Worm (Caenorhabditis elegans) whole organism, mixed stage, embryonic: ENCODE data around the gene T12G3.4.

Experiments used
- bed-3 ChIP-seq: fragments of 200-800 bp; sonication (Bioruptor generic); optimal IDR thresholded peaks from 3 replicates; lab custom pipeline; 2018; ENCODE audit warnings: mild to moderate bottlenecking, missing genetic modification characterization, moderate library complexity, missing compliant biosample characterization
- blmp-1 ChIP-seq: fragments of 150-350 bp; optimal IDR thresholded peaks from 2 replicates; lab custom pipeline; 2014; ENCODE audit warnings: missing biosample characterization, missing genetic modification characterization
- ceh-39 ChIP-seq: fragments of 150-350 bp; optimal IDR thresholded peaks from 2 replicates; lab custom pipeline; 2014; ENCODE audit warnings: missing biosample characterization, missing genetic modification characterization
- ceh-83 ChIP-seq: fragments of 200-800 bp; sonication (Bioruptor generic); optimal IDR thresholded peaks from 2 replicates; lab custom pipeline; 2018; ENCODE audit warnings: mild to moderate bottlenecking, missing genetic modification characterization, missing compliant biosample characterization
- ces-1 ChIP-seq: fragments of 150-350 bp; optimal IDR thresholded peaks from 2 replicates; lab custom pipeline; 2014; ENCODE audit warnings: missing biosample characterization, missing genetic modification reagents, missing genetic modification characterization
- cnd-1 ChIP-seq: fragments of 200-800 bp; sonication (Bioruptor generic); optimal IDR thresholded peaks from 2 replicates; lab custom pipeline; 2018; ENCODE audit warnings: mild to moderate bottlenecking, missing genetic modification characterization, missing compliant biosample characterization
- drap-1 ChIP-seq: fragments of 200-800 bp; sonication (Bioruptor generic); optimal IDR thresholded peaks from 3 replicates; lab custom pipeline; 2018; ENCODE audit warnings: mild to moderate bottlenecking, missing genetic modification characterization, missing compliant biosample characterization
- elt-1 ChIP-seq: sonication (generic microtip); optimal IDR thresholded peaks from 2 replicates; lab custom pipeline; 2017; ENCODE audit warnings: missing genetic modification characterization, mild to moderate bottlenecking, missing compliant biosample characterization, antibody characterized with exemption, moderate library complexity, borderline replicate concordance; ENCODE audit not compliant: insufficient read depth
- elt-3 ChIP-seq: fragments of 150-350 bp; optimal IDR thresholded peaks from 2 replicates; lab custom pipeline; 2014; ENCODE audit warnings: missing biosample characterization, missing genetic modification characterization
- flh-1 ChIP-seq: fragments of 200-800 bp; sonication (Bioruptor generic); optimal IDR thresholded peaks from 2 replicates; lab custom pipeline; 2018; ENCODE audit warnings: mild to moderate bottlenecking, missing genetic modification characterization, moderate library complexity, missing compliant biosample characterization
- ham-2 ChIP-seq: fragments of 200-800 bp; sonication (Bioruptor generic); optimal IDR thresholded peaks from 2 replicates; lab custom pipeline; 2018; ENCODE audit warnings: mild to moderate bottlenecking, missing genetic modification characterization, missing compliant biosample characterization
- hlh-1 ChIP-seq: fragments of 150-350 bp; optimal IDR thresholded peaks from 2 replicates; lab custom pipeline; 2014; ENCODE audit warnings: missing biosample characterization, missing genetic modification reagents, missing genetic modification characterization
- lin-13 ChIP-seq: fragments of 150-350 bp; optimal IDR thresholded peaks from 2 replicates; lab custom pipeline; 2014; ENCODE audit warnings: missing biosample characterization, missing genetic modification characterization
- lin-32 ChIP-seq: fragments of 200-800 bp; sonication (Bioruptor generic); optimal IDR thresholded peaks from 2 replicates; lab custom pipeline; 2018; ENCODE audit warnings: mild to moderate bottlenecking, missing genetic modification characterization, missing compliant biosample characterization
- mab-5 ChIP-seq: fragments of 150-350 bp; optimal IDR thresholded peaks from 2 replicates; lab custom pipeline; 2014; ENCODE audit warnings: missing biosample characterization, missing genetic modification characterization
- mls-2 ChIP-seq: sonication (generic microtip); optimal IDR thresholded peaks from 2 replicates; lab custom pipeline; 2016; ENCODE audit warnings: mild to moderate bottlenecking, missing genetic modification characterization, moderate library complexity, missing compliant biosample characterization
- nhr-12 ChIP-seq: fragments of 150-350 bp; optimal IDR thresholded peaks from 2 replicates; lab custom pipeline; 2014; ENCODE audit warnings: missing biosample characterization, missing genetic modification characterization
- nhr-237 ChIP-seq: fragments of 150-350 bp; optimal IDR thresholded peaks from 2 replicates; lab custom pipeline; 2014; ENCODE audit warnings: missing biosample characterization, missing genetic modification characterization
- nhr-28 ChIP-seq: fragments of 150-350 bp; optimal IDR thresholded peaks from 2 replicates; lab custom pipeline; 2014; ENCODE audit warnings: missing biosample characterization, missing genetic modification characterization
- nhr-76 ChIP-seq: sonication (generic microtip); optimal IDR thresholded peaks from 2 replicates; lab custom pipeline; 2017; ENCODE audit warnings: missing biosample characterization, missing genetic modification characterization
- sem-2 ChIP-seq: fragments of 200-800 bp; sonication (Bioruptor generic); optimal IDR thresholded peaks from 2 replicates; lab custom pipeline; 2018; ENCODE audit warnings: mild to moderate bottlenecking, missing genetic modification characterization, missing compliant biosample characterization
- sptf-1 ChIP-seq: sonication (generic microtip); optimal IDR thresholded peaks from 2 replicates; lab custom pipeline; 2017; ENCODE audit warnings: mild to moderate bottlenecking, missing genetic modification characterization, moderate library complexity, missing compliant biosample characterization
- unc-120 ChIP-seq: sonication (generic microtip); optimal IDR thresholded peaks from 2 replicates; lab custom pipeline; 2017; ENCODE audit warnings: missing genetic modification characterization, missing compliant biosample characterization; ENCODE audit not compliant: poor library complexity, severe bottlenecking
- unc-39 ChIP-seq: fragments of 150-350 bp; optimal IDR thresholded peaks from 2 replicates; lab custom pipeline; 2014; ENCODE audit warnings: missing biosample characterization, missing genetic modification characterization
- unc-62 ChIP-seq: fragments of 150-350 bp; optimal IDR thresholded peaks from 2 replicates; lab custom pipeline; 2014; ENCODE audit warnings: missing biosample characterization, missing genetic modification reagents, missing genetic modification characterization
- zip-8 ChIP-seq: fragments of 150-350 bp; optimal IDR thresholded peaks from 2 replicates; lab custom pipeline; 2014; ENCODE audit warnings: missing biosample characterization, missing genetic modification characterization
- ztf-11 ChIP-seq: fragments of 150-350 bp; optimal IDR thresholded peaks from 2 replicates; lab custom pipeline; 2014; ENCODE audit warnings: missing biosample characterization, missing genetic modification characterization

The T12G3.4 gene

DNA sequence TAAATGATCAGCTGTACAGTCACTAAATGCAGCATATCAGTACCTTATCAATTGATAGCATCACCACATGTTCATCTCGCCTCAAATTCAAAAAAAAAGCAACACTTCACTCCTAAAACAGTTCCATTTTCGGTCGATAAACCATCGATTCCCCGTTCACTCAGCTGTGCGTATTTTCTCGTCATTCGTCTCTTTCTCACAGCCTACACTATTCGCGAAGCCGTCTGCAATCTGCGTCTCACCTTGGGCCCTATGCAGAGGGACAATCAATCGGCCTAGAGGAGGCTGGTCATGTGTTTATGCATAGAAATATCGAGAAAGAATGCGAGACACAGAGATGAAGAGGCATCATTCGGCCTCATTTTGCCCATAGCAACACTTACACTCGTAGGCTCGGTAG, 15.7 kb upstream of the T12G3.4 start (continued):
- TF ChIP-seq unc-39: no peak

DNA sequence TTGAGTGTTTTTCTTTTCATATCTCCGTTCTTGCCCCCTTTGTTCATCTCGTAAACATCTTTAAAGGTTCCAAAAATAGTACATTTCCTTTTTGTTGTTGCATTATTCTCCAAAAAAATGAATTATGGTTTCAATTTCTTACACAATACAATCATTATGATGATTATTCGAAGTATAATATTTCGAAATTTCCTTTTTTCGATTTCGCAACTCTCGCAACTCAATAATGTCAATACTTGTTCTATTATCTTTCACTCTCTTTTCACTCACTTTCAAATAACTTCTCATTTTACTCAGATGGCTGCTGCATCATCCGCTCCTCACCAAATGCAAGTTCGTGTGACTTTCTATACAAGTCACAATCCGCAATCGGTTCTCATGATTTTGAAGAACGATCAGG, 14.1 kb upstream of the T12G3.4 start, which contains the start of gene sqst-1:
TSS of gene sqst-1 (plus strand) at position 298 of the 400 bp plus-strand sequence.
- TF ChIP-seq unc-62: no peak
- TF ChIP-seq ceh-83 (GFP tag; lab: Kevin White, UChicago): no peak
- TF ChIP-seq drap-1: no peak
- TF ChIP-seq nhr-237: no peak
- TF ChIP-seq sptf-1 (tag; lab: Kevin White, UChicago): no peak
- TF ChIP-seq unc-120 (tag; lab: Kevin White, UChicago): no peak
- no peak for TF ChIP-seq cnd-1
- no peak for TF ChIP-seq blmp-1 (tag; lab: Kevin White, UChicago)

DNA sequence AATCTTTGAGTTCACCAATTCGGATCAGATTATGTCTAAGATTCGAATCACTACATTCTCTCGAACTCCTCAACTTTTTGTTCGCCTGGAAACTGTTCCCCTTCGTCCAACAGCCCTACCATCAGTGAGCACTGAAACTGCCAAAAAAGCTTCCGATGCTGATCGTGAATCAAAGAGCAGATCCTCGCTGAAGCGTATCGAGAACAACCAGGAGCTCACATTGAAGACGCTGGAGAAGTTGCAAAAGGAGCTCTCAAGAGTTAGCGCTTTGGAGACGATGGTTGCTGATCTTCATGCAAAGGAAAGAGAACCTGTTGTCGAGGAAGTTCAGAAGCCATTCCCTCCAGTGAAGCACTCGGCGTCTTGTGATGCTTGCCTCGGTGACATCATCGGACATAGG, 13.3 kb upstream of the T12G3.4 start:
- TF ChIP-seq lin-32 (GFP tag; lab: Kevin White, UChicago): no peak
- no peak for TF ChIP-seq ztf-11 (tag; lab: Kevin White, UChicago)
- TF ChIP-seq unc-62: no peak

DNA sequence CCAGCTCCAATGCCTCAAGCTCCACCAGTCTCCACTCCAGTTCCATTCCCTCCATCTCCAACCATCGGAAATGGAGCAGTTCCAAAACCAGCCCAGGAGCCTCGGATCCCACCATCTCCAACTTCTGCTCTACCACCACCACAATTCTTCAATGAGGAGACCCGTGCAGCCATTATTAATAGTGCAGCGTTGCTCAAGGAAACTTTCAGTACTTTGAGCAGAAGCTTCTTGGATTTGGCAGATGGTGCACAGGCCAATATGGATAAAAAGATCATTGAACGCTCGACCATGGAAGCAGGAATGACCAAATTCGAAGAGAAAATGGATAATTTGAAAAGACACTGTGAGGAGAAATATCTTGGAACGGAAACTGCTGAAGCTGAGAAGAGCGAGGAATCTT, 12.6 kb upstream of the T12G3.4 start:
- no peak for TF ChIP-seq ceh-39 (tag; lab: Kevin White, UChicago)
- no peak for TF ChIP-seq ztf-11 (tag; lab: Kevin White, UChicago)
- no peak for TF ChIP-seq mls-2 (tag; lab: Kevin White, UChicago)
- no peak for TF ChIP-seq ces-1
- no peak for TF ChIP-seq zip-8 (tag; lab: Kevin White, UChicago)
- TF ChIP-seq sem-2 (GFP tag; lab: Kevin White, UChicago): no peak
- no peak for TF ChIP-seq unc-120 (tag; lab: Kevin White, UChicago)
- no peak for TF ChIP-seq unc-62
- TF ChIP-seq elt-3 (tag; lab: Kevin White, UChicago): no peak
- no peak for TF ChIP-seq ham-2

DNA sequence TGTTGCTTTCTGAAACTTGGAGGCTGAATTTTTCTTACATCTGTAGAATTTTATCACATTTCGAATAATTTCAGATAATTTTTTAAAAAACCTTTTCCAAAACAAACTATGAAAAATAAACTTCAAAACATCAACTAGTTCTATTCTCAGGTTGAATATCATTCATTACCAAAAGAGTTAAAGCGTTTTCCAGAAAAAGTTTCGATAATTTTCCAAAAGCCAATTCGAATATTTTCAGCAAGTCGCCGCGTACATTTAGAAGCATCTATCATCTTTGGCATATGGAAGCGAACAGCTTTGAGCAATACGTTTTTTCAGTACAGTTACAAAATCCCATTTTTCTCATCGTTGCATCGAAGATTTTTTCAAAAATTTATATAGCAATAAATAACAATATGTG, 11.1 kb upstream of the T12G3.4 start:
- TF ChIP-seq lin-13 (tag; lab: Kevin White, UChicago): no peak
- TF ChIP-seq nhr-76: no peak

DNA sequence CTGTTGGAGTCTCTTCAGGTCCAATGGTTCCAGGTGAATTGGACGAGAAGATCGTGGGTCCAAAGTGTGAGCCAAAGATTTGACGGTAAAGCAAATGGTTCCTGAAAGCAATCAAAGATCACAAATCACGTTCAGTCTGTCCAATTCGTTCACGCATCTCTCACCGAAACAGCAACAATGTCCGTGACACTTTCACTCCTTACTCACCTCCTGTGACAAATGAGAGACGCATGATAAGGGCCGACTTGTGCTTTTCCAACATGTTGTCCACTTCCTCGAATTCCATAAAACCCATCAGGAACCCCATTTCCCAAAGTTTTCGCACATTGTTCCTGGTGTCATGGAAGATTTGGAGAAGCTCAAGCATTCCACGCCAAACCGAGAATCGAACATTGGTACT, 7.6 kb upstream of the T12G3.4 start:
- TF ChIP-seq flh-1 (GFP tag; lab: Kevin White, UChicago) (no peak), drap-1 (no peak), nhr-28 (tag; lab: Kevin White, UChicago) (no peak), bed-3 (GFP tag; lab: Kevin White, UChicago) (no peak), ceh-39 (tag; lab: Kevin White, UChicago) (no peak), hlh-1 (tag; lab: Kevin White, UChicago) (no peak), ces-1 (no peak), sptf-1 (tag; lab: Kevin White, UChicago) (no peak)

DNA sequence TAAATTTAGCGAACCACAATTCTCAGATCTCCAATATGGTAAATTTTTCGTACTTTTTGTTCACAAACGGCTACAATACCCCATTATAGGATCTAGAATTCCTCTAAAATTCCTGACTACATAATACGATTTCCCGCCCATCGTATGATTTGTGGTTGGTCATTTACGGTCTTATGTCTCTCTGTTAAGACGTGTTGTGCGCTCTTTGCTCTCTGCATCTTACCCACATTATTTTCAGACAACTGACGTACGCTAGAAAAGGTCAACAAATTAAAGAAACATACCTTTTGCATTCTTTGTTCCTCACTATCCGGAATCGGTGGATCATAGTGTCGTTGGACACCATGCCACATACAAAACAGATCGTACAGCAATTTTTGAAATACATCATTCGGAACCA, 5.0 kb upstream of the T12G3.4 start:
- TF ChIP-seq elt-1 (tag; lab: Kevin White, UChicago): no peak
- no peak for TF ChIP-seq ces-1
- no peak for TF ChIP-seq nhr-76
- no peak for TF ChIP-seq unc-62
- no peak for TF ChIP-seq mab-5 (tag; lab: Kevin White, UChicago)
- no peak for TF ChIP-seq nhr-237
- no peak for TF ChIP-seq nhr-12 (tag; lab: Kevin White, UChicago)
- TF ChIP-seq, all 35 proteins: peak for 0
